Worm (Caenorhabditis elegans): ENCODE measurements around the gene C02F12.5.

The C02F12.5 gene

ce11 chrX:3678507-3679175, 6.7 kb upstream of the C02F12.5 start, which contains the start of gene tag-52 (continued):
- TF ChIP-seq dmd-6 (GFP tag; IDR thresholded peaks at IDR 0.05) (peak; percentile 47; the same call in 1 of the 2 replicates), rbr-2 (tag; optimal IDR thresholded peaks at IDR 0.05) (peak; percentile 16), lin-38 (GFP tag; IDR thresholded peaks at IDR 0.05) (peak; percentile 64), nhr-28 (tag; optimal IDR thresholded peaks at IDR 0.05) (peak; percentile 84), nhr-77 (tag; optimal IDR thresholded peaks at IDR 0.05) (peak; percentile 35), hlh-11 (tag; optimal IDR thresholded peaks at IDR 0.05) (peak; percentile 83), unc-62 (GFP tag; optimal IDR thresholded peaks at IDR 0.05 in 1 of 2) (peak in 1 of 2 experiments; percentile 82), unc-62 (tag; optimal IDR thresholded peaks at IDR 0.05) (no peak), nhr-11 (tag; optimal IDR thresholded peaks at IDR 0.05) (peak; percentile 13), hmg-1.1 (GFP tag; IDR thresholded peaks at IDR 0.05) (peak; percentile 57; the same call in 1 of the 2 replicates), nhr-42 (GFP tag; IDR thresholded peaks at IDR 0.05) (no peak), pqm-1 (tag; optimal IDR thresholded peaks at IDR 0.05) (peak; percentile 9), hlh-30 (tag; optimal IDR thresholded peaks at IDR 0.05; ENCODE audit: insufficient read depth) (peak; percentile 81), dpl-1 (GFP tag; optimal IDR thresholded peaks at IDR 0.05) (peak; percentile 35), F10B5.3 (tag; optimal IDR thresholded peaks at IDR 0.05) (no peak), cey-2 (tag; optimal IDR thresholded peaks at IDR 0.05; ENCODE audit: borderline replicate concordance, insufficient read depth) (no peak), daf-19 (GFP tag; conservative IDR thresholded peaks at IDR 0.05) (no peak), nhr-76 (tag; optimal IDR thresholded peaks at IDR 0.05) (no peak), Y5F2A.4 (GFP tag; optimal IDR thresholded peaks at IDR 0.05) (no peak), Y105C5A.15 (GFP tag; IDR thresholded peaks at IDR 0.05) (no peak), hif-1 (tag; optimal IDR thresholded peaks at IDR 0.05) (peak in 1 of 2 experiments; percentile 32)

ce11 chrX:3673584-3674108, 1.7 kb upstream of the C02F12.5 start, which contains the start of gene ceh-63:
Gene ceh-63, minus strand, starts transcription at chrX:3674058.
- no peak for TF ChIP-seq mdt-29 (GFP tag; IDR thresholded peaks at IDR 0.05)
- no peak for TF ChIP-seq zfp-2 (tag; optimal IDR thresholded peaks at IDR 0.05)
- peak; percentile 65 for TF ChIP-seq aha-1 (tag)
- TF ChIP-seq pqm-1 (tag; optimal IDR thresholded peaks at IDR 0.05) = no peak

DNA sequence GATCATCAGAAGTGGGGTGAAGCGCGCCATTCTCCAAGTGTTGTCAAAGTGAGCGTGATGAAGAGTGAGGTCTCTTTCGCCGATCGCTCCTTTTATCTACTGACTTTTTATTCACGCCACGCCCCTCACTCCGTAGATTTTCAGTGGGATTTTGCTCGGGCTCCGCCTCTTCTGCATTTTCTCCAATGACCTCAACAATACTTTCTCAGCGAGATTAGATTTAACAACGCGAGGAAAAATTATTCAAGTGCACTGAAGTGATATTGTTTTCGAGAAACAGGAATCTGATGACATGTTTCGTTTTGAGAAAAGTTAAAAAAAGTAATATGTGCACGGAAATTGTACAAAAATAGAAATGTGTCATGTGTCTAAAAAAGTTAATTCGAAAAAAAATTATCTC, 3.1 kb downstream of the C02F12.5 start, which contains the start of gene snet-1:
TSS of gene snet-1 (minus strand) at position 101 of the 400 bp plus-strand sequence.
- TF ChIP-seq mxl-2 (GFP tag; conservative IDR thresholded peaks at IDR 0.05) = no peak
- TF ChIP-seq mdt-29 (GFP tag; IDR thresholded peaks at IDR 0.05) = no peak
- no peak for TF ChIP-seq lin-13 (GFP tag; optimal IDR thresholded peaks at IDR 0.05)
- TF ChIP-seq zfp-2 (tag; optimal IDR thresholded peaks at IDR 0.05) = no peak
- no peak for TF ChIP-seq nhr-42 (GFP tag; IDR thresholded peaks at IDR 0.05)
- TF ChIP-seq nhr-28 (tag; optimal IDR thresholded peaks at IDR 0.05) = no peak
- no peak for TF ChIP-seq nhr-111 (GFP tag; optimal IDR thresholded peaks at IDR 0.05)
- TF ChIP-seq pha-4 (GFP tag; IDR thresholded peaks at IDR 0.05) = no peak
- no peak for TF ChIP-seq pha-4 (tag; optimal IDR thresholded peaks at IDR 0.05)
- no peak for TF ChIP-seq zfp-3 (GFP tag; conservative IDR thresholded peaks at IDR 0.05)
- TF ChIP-seq pqm-1 (tag; optimal IDR thresholded peaks at IDR 0.05) = no peak
- no peak for TF ChIP-seq dpl-1 (GFP tag; optimal IDR thresholded peaks at IDR 0.05)
- no peak for TF ChIP-seq lin-39 (tag; optimal IDR thresholded peaks at IDR 0.05)
- TF ChIP-seq Y5F2A.4 (GFP tag; optimal IDR thresholded peaks at IDR 0.05) = no peak

ce11 chrX:3659192-3659591, 12.7 kb downstream of the C02F12.5 start, which contains the start of gene R11G1.1:
Gene R11G1.1, plus strand, starts transcription at chrX:3659492.
- TF ChIP-seq T20F7.1 (GFP tag; optimal IDR thresholded peaks at IDR 0.05) (no peak), nhr-6 (tag; optimal IDR thresholded peaks at IDR 0.05) (no peak), ceh-62 (tag; optimal IDR thresholded peaks at IDR 0.05) (no peak), lin-29 (GFP tag; IDR thresholded peaks at IDR 0.05) (no peak), attf-4 (tag; optimal IDR thresholded peaks at IDR 0.05) (no peak), dmd-8 (GFP tag; IDR thresholded peaks at IDR 0.05) (no peak), F37D6.2 (tag; optimal IDR thresholded peaks at IDR 0.05) (no peak), nhr-41 (GFP tag; IDR thresholded peaks at IDR 0.05) (no peak), ZK337.2 (GFP tag; IDR thresholded peaks at IDR 0.05) (no peak), F44E2.7 (GFP tag; IDR thresholded peaks at IDR 0.05) (no peak), hlh-11 (tag; optimal IDR thresholded peaks at IDR 0.05) (no peak), Y5F2A.4 (GFP tag; optimal IDR thresholded peaks at IDR 0.05) (no peak), nhr-28 (tag; optimal IDR thresholded peaks at IDR 0.05) (no peak), R02D3.7 (tag; optimal IDR thresholded peaks at IDR 0.05) (no peak), daf-19 (GFP tag; conservative IDR thresholded peaks at IDR 0.05) (no peak), nhr-10 (tag; optimal IDR thresholded peaks at IDR 0.05) (no peak)

Measured in whole organism, L4 larva.